Fruit fly (Drosophila melanogaster) whole organism, embryonic: ENCODE data around the gene CG16964.

ENCODE experiments used
- Antp ChIP-seq: fragments of 200-800 bp; sonication (Bioruptor generic); optimal IDR thresholded peaks from 3 replicates; lab custom pipeline; 2016; ENCODE audit warnings: missing biosample characterization, missing genetic modification characterization
- CG10267 ChIP-seq: fragments of 200-800 bp; sonication (Bioruptor generic); optimal IDR thresholded peaks from 2 replicates; lab custom pipeline; 2018; ENCODE audit warnings: missing biosample characterization, mild to moderate bottlenecking, missing genetic modification characterization, moderate library complexity
- CG10431 ChIP-seq: fragments of 200-800 bp; sonication (Bioruptor generic); optimal IDR thresholded peaks from 3 replicates; lab custom pipeline; 2018; ENCODE audit warnings: missing biosample characterization, mild to moderate bottlenecking, missing genetic modification characterization
- CG11398 ChIP-seq: fragments of 200-800 bp; sonication (Bioruptor generic); optimal IDR thresholded peaks from 2 replicates; lab custom pipeline; 2016; ENCODE audit warnings: missing biosample characterization, missing genetic modification characterization
- CG11696 ChIP-seq: fragments of 200-800 bp; sonication (Bioruptor generic); IDR thresholded peaks from 2 replicates; pipeline ENCODE4 v1.3.6; 2022; ENCODE audit warnings: missing biosample characterization, missing genetic modification characterization
- CG12744 ChIP-seq: fragments of 200-800 bp; sonication (Bioruptor generic); optimal IDR thresholded peaks from 2 replicates; lab custom pipeline; 2016; ENCODE audit warnings: missing biosample characterization, missing genetic modification characterization
- CG13123 ChIP-seq: fragments of 200-800 bp; sonication (Bioruptor generic); optimal IDR thresholded peaks from 2 replicates; lab custom pipeline; 2016; ENCODE audit warnings: missing biosample characterization, missing genetic modification characterization
- CG13894 ChIP-seq: fragments of 200-800 bp; sonication (Bioruptor generic); optimal IDR thresholded peaks from 3 replicates; lab custom pipeline; 2018; ENCODE audit warnings: missing biosample characterization, mild to moderate bottlenecking, missing genetic modification characterization, moderate library complexity
- CG15479 ChIP-seq: fragments of 200-800 bp; sonication (Bioruptor generic); optimal IDR thresholded peaks from 3 replicates; lab custom pipeline; 2019; ENCODE audit warnings: missing biosample characterization, mild to moderate bottlenecking, missing genetic modification characterization, moderate library complexity
- CG1602 ChIP-seq: fragments of 200-800 bp; sonication (Bioruptor generic); optimal IDR thresholded peaks from 3 replicates; lab custom pipeline; 2016; ENCODE audit warnings: missing biosample characterization, missing genetic modification characterization
- CG1647 ChIP-seq: fragments of 200-800 bp; sonication (Bioruptor generic); optimal IDR thresholded peaks from 3 replicates; lab custom pipeline; 2016; ENCODE audit warnings: missing biosample characterization, missing genetic modification characterization
- CG16815 ChIP-seq: fragments of 200-800 bp; sonication (Bioruptor generic); optimal IDR thresholded peaks from 3 replicates; lab custom pipeline; 2017; ENCODE audit warnings: missing biosample characterization, mild to moderate bottlenecking, missing genetic modification characterization
- CG17361 ChIP-seq: fragments of 200-800 bp; sonication (Bioruptor generic); IDR thresholded peaks from 3 replicates; pipeline ENCODE4 v1.3.6; 2022; ENCODE audit warnings: missing biosample characterization, missing genetic modification characterization
- CG1792 ChIP-seq: fragments of 200-800 bp; sonication (Bioruptor generic); optimal IDR thresholded peaks from 2 replicates; lab custom pipeline; 2016; ENCODE audit warnings: missing biosample characterization, missing genetic modification characterization
- CG18476 ChIP-seq: fragments of 200-800 bp; sonication (Bioruptor generic); optimal IDR thresholded peaks from 2 replicates; lab custom pipeline; 2016; ENCODE audit warnings: missing biosample characterization, mild to moderate bottlenecking, missing genetic modification characterization
- CG2120 ChIP-seq: fragments of 200-800 bp; sonication (Bioruptor generic); optimal IDR thresholded peaks from 3 replicates; lab custom pipeline; 2016; ENCODE audit warnings: missing biosample characterization, missing genetic modification characterization
- CG2129 ChIP-seq: fragments of 200-800 bp; sonication (Bioruptor generic); IDR thresholded peaks from 2 replicates; pipeline ENCODE4 v1.3.6; 2022; ENCODE audit warnings: missing biosample characterization, missing genetic modification characterization; ENCODE audit not compliant: partially characterized antibody
- CG4282 ChIP-seq: fragments of 200-800 bp; sonication (Bioruptor generic); optimal IDR thresholded peaks from 2 replicates; lab custom pipeline; 2016; ENCODE audit warnings: missing biosample characterization, missing genetic modification characterization
- CG4617 ChIP-seq: fragments of 200-800 bp; sonication (Bioruptor generic); optimal IDR thresholded peaks from 3 replicates; lab custom pipeline; 2016; ENCODE audit warnings: missing biosample characterization, missing genetic modification characterization, borderline replicate concordance
- CG6175 ChIP-seq: fragments of 200-800 bp; sonication (Bioruptor generic); IDR thresholded peaks from 3 replicates; pipeline ENCODE4 v1.3.6; 2022; ENCODE audit warnings: missing biosample characterization, missing genetic modification characterization
- CG6689 ChIP-seq: fragments of 200-800 bp; sonication (Bioruptor generic); IDR thresholded peaks from 2 replicates; pipeline ENCODE4 v1.3.6; 2022; ENCODE audit warnings: missing biosample characterization, missing genetic modification characterization
- CG6854 ChIP-seq: fragments of 200-800 bp; sonication (Bioruptor generic); optimal IDR thresholded peaks from 3 replicates; lab custom pipeline; 2017; ENCODE audit warnings: missing biosample characterization, mild to moderate bottlenecking, missing genetic modification characterization
- CG7357 ChIP-seq: fragments of 200-800 bp; sonication (Bioruptor generic); IDR thresholded peaks from 3 replicates; pipeline ENCODE4 v1.3.6; 2022; ENCODE audit warnings: missing biosample characterization, missing genetic modification characterization
- CG7987 ChIP-seq: fragments of 200-800 bp; sonication (Bioruptor generic); optimal IDR thresholded peaks from 2 replicates; lab custom pipeline; 2018; ENCODE audit warnings: missing biosample characterization, mild to moderate bottlenecking, missing genetic modification characterization, moderate library complexity
- CTCF ChIP-seq: fragments of 200-800 bp; sonication (Bioruptor generic); optimal IDR thresholded peaks from 2 replicates; lab custom pipeline; 2017; ENCODE audit warnings: missing biosample characterization, mild to moderate bottlenecking, missing genetic modification characterization, moderate library complexity
- Drgx ChIP-seq: fragments of 200-800 bp; sonication (Bioruptor generic); IDR thresholded peaks from 2 replicates; pipeline ENCODE4 v1.3.6; 2022; ENCODE audit warnings: missing biosample characterization, missing genetic modification characterization
- E2f2 ChIP-seq: fragments of 200-800 bp; sonication (Bioruptor generic); IDR thresholded peaks from 2 replicates; pipeline ENCODE4 v1.3.6; 2022; ENCODE audit warnings: missing biosample characterization, missing genetic modification characterization
- Ets97D ChIP-seq: fragments of 200-800 bp; sonication (Bioruptor generic); optimal IDR thresholded peaks from 3 replicates; lab custom pipeline; 2016; ENCODE audit warnings: missing biosample characterization, missing genetic modification characterization
- Hmx ChIP-seq: fragments of 200-800 bp; sonication (Bioruptor generic); optimal IDR thresholded peaks from 2 replicates; lab custom pipeline; 2016; ENCODE audit warnings: missing biosample characterization, missing genetic modification characterization
- Lim3 ChIP-seq: fragments of 200-800 bp; sonication (Bioruptor generic); IDR thresholded peaks from 2 replicates; pipeline ENCODE4 v1.3.6; 2022; ENCODE audit warnings: missing biosample characterization, missing genetic modification characterization
- Mad ChIP-seq: fragments of 200-800 bp; sonication (Bioruptor generic); optimal IDR thresholded peaks from 2 replicates; lab custom pipeline; 2016; ENCODE audit warnings: missing biosample characterization, missing genetic modification characterization
- Mes4 ChIP-seq: fragments of 200-800 bp; sonication (Bioruptor generic); optimal IDR thresholded peaks from 2 replicates; lab custom pipeline; 2016; ENCODE audit warnings: missing biosample characterization, missing genetic modification characterization
- NFAT ChIP-seq: fragments of 200-800 bp; sonication (Bioruptor generic); IDR thresholded peaks from 2 replicates; pipeline ENCODE4 v1.3.6; 2022; ENCODE audit warnings: missing biosample characterization, missing genetic modification characterization
- Oli ChIP-seq: fragments of 200-800 bp; sonication (Bioruptor generic); optimal IDR thresholded peaks from 2 replicates; lab custom pipeline; 2018; ENCODE audit warnings: missing biosample characterization, mild to moderate bottlenecking, missing genetic modification characterization, moderate library complexity
- Six4 ChIP-seq: fragments of 200-800 bp; sonication (Bioruptor generic); optimal IDR thresholded peaks from 2 replicates; lab custom pipeline; 2016; ENCODE audit warnings: missing biosample characterization, missing genetic modification characterization
- Usf ChIP-seq: fragments of 200-800 bp; sonication (Bioruptor generic); optimal IDR thresholded peaks from 2 replicates; lab custom pipeline; 2017; ENCODE audit warnings: missing genotype, missing biosample characterization, missing genetic modification characterization
- amos ChIP-seq: fragments of 200-800 bp; sonication (Bioruptor generic); IDR thresholded peaks from 2 replicates; pipeline ENCODE4 v1.3.6; 2022; ENCODE audit warnings: missing biosample characterization, missing genetic modification characterization; ENCODE audit not compliant: partially characterized antibody
- bowl ChIP-seq: fragments of 200-800 bp; sonication (Bioruptor generic); IDR thresholded peaks from 2 replicates; pipeline ENCODE4 v1.3.6; 2022; ENCODE audit warnings: missing biosample characterization, missing genetic modification characterization
- cg ChIP-seq: fragments of 200-800 bp; sonication (Bioruptor generic); optimal IDR thresholded peaks from 3 replicates; lab custom pipeline; 2019; ENCODE audit warnings: missing biosample characterization, mild to moderate bottlenecking, missing genetic modification characterization, moderate library complexity
- chm ChIP-seq: fragments of 200-800 bp; sonication (Bioruptor generic); IDR thresholded peaks from 2 replicates; pipeline ENCODE4 v1.3.6; 2022; ENCODE audit warnings: missing biosample characterization, missing genetic modification characterization
- dmrt11E ChIP-seq: fragments of 200-800 bp; sonication (Bioruptor generic); optimal IDR thresholded peaks from 3 replicates; lab custom pipeline; 2018; ENCODE audit warnings: missing biosample characterization, mild to moderate bottlenecking, missing genetic modification characterization, moderate library complexity
- lilli ChIP-seq: fragments of 200-800 bp; sonication (Bioruptor generic); optimal IDR thresholded peaks from 3 replicates; lab custom pipeline; 2016; ENCODE audit warnings: missing biosample characterization, missing genetic modification characterization
- mirr ChIP-seq: fragments of 200-800 bp; sonication (Bioruptor generic); optimal IDR thresholded peaks from 3 replicates; lab custom pipeline; 2018; ENCODE audit warnings: missing biosample characterization, mild to moderate bottlenecking, missing genetic modification characterization
- mld ChIP-seq: fragments of 200-800 bp; sonication (Bioruptor generic); IDR thresholded peaks from 3 replicates; pipeline ENCODE4 v1.3.6; 2022; ENCODE audit warnings: missing biosample characterization, missing genetic modification characterization; ENCODE audit not compliant: partially characterized antibody
- nau ChIP-seq: fragments of 200-800 bp; sonication (Bioruptor generic); optimal IDR thresholded peaks from 3 replicates; lab custom pipeline; 2017; ENCODE audit warnings: missing biosample characterization, mild to moderate bottlenecking, missing genetic modification characterization, missing genetic modification reagents
- nerfin-2 ChIP-seq: fragments of 200-800 bp; sonication (Bioruptor generic); IDR thresholded peaks from 2 replicates; pipeline ENCODE4 v1.3.6; 2022; ENCODE audit warnings: missing biosample characterization, missing genetic modification characterization; ENCODE audit not compliant: partially characterized antibody
- pb ChIP-seq: fragments of 200-800 bp; sonication (Bioruptor generic); optimal IDR thresholded peaks from 3 replicates; lab custom pipeline; 2016; ENCODE audit warnings: missing biosample characterization, missing genetic modification characterization
- run ChIP-seq: fragments of 200-800 bp; sonication (Bioruptor generic); optimal IDR thresholded peaks from 3 replicates; lab custom pipeline; 2018; ENCODE audit warnings: missing biosample characterization, mild to moderate bottlenecking, missing genetic modification characterization
- sisA ChIP-seq: fragments of 200-800 bp; sonication (Bioruptor generic); IDR thresholded peaks from 2 replicates; pipeline ENCODE4 v1.3.6; 2022; ENCODE audit warnings: missing biosample characterization, missing genetic modification characterization
- slp2 ChIP-seq: fragments of 200-800 bp; sonication (Bioruptor generic); optimal IDR thresholded peaks from 2 replicates; lab custom pipeline; 2016; ENCODE audit warnings: missing biosample characterization, missing genetic modification characterization
- tap ChIP-seq: fragments of 200-800 bp; optimal IDR thresholded peaks from 3 replicates; lab custom pipeline; 2019; ENCODE audit warnings: missing biosample characterization, mild to moderate bottlenecking, missing genetic modification characterization, moderate library complexity
- trh ChIP-seq: fragments of 200-800 bp; sonication (Bioruptor generic); optimal IDR thresholded peaks from 2 replicates; lab custom pipeline; 2016; ENCODE audit warnings: missing biosample characterization, missing genetic modification characterization

The CG16964 gene

DNA sequence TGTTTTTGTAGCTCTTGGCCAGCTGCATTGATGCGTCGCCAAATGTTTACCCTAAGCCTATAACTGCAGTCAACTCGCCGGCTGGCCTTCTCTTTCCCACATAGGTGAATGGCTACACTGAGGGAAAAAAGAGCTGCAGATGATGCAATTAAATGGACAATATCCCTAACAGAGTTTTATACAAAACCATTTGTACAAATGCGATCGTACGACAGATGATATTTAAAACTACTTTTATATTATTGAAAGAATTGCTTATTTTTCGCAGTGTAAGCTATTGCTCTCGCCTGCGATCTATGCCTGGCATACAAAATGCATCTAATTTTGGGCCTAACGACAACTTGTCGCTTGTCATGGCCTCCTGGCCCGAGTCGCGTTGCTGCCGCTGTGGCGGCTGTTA is 2.2 kb downstream of the CG16964 start (continued):
- no peak for TF ChIP-seq Mes4 (GFP tag; lab: Kevin White, UChicago)
- TF ChIP-seq CG12744 = no peak
- TF ChIP-seq CG13123 = no peak
- no peak for TF ChIP-seq cg (GFP tag; lab: Kevin White, UChicago)
- 0 out of 3 replicates have a peak, but pooled peaks have one; percentile 23 for TF ChIP-seq CG17361 (GFP tag; lab: Robert Waterston, UW)
- TF ChIP-seq pb = no peak
- no peak for TF ChIP-seq Hmx (GFP tag; lab: Kevin White, UChicago)
- TF ChIP-seq CG1792 (GFP tag; lab: Kevin White, UChicago) = no peak
- TF ChIP-seq run (tag; lab: Kevin White, UChicago) = no peak
- no peak for TF ChIP-seq CG10431 (GFP tag; lab: Kevin White, UChicago)
- TF ChIP-seq CG1647 (GFP tag; lab: Kevin White, UChicago) = no peak
- peak; percentile 94 for TF ChIP-seq Drgx (GFP tag; lab: Robert Waterston, UW)
- TF ChIP-seq bowl = no peak
- peak; percentile 54 for TF ChIP-seq CG11696 (GFP tag; lab: Robert Waterston, UW)
- 0 out of 2 replicates have a peak, but pooled peaks have one; percentile 9 for TF ChIP-seq amos
- no peak for TF ChIP-seq Lim3 (GFP tag; lab: Robert Waterston, UW)
- peak; percentile 0 for TF ChIP-seq CG16815 (GFP tag; lab: Kevin White, UChicago)
- no peak for TF ChIP-seq Six4 (GFP tag; lab: Kevin White, UChicago)
- 0 out of 2 replicates have a peak, but pooled peaks have one; percentile 36 for TF ChIP-seq chm
- TF ChIP-seq CG15479 = no peak
- no peak for TF ChIP-seq CTCF
- no peak for TF ChIP-seq Ets97D (GFP tag; lab: Kevin White, UChicago)
- no peak for TF ChIP-seq NFAT
- no peak for TF ChIP-seq slp2
- no peak for TF ChIP-seq CG4282
- no peak for TF ChIP-seq CG6854 (GFP tag; lab: Kevin White, UChicago)
- no peak for TF ChIP-seq mld (GFP tag; lab: Robert Waterston, UW)
- peak; percentile 56 for TF ChIP-seq sisA (GFP tag; lab: Robert Waterston, UW)
- TF ChIP-seq CG1602 = peak; percentile 18
- TF ChIP-seq Usf = peak; percentile 0
- peak; percentile 15 for TF ChIP-seq CG10267 (tag; lab: Kevin White, UChicago)
- no peak for TF ChIP-seq tap
- TF ChIP-seq CG6175 (GFP tag; lab: Robert Waterston, UW) = 0 out of 3 replicates have a peak, but pooled peaks have one; percentile 16
- no peak for TF ChIP-seq mirr (GFP tag; lab: Kevin White, UChicago)
- no peak for TF ChIP-seq CG7357 (GFP tag; lab: Robert Waterston, UW)
- TF ChIP-seq trh (GFP tag; lab: Kevin White, UChicago) = no peak
- TF ChIP-seq Antp = peak; percentile 23
- TF ChIP-seq CG18476 (GFP tag; lab: Kevin White, UChicago) = peak; percentile 10
- no peak for TF ChIP-seq nau (GFP tag; lab: Kevin White, UChicago)
- no peak for TF ChIP-seq CG11398 (GFP tag; lab: Kevin White, UChicago)
- TF ChIP-seq CG2129 (GFP tag; lab: Robert Waterston, UW) = no peak
- TF ChIP-seq Oli (tag; lab: Kevin White, UChicago) = peak; percentile 44
- TF ChIP-seq CG7987 (GFP tag; lab: Kevin White, UChicago) = no peak
- TF ChIP-seq dmrt11E (tag; lab: Kevin White, UChicago) = peak; percentile 73
- no peak for TF ChIP-seq CG2120 (GFP tag; lab: Kevin White, UChicago)
- no peak for TF ChIP-seq E2f2 (GFP tag; lab: Robert Waterston, UW)
- TF ChIP-seq lilli (GFP tag; lab: Kevin White, UChicago) = peak; percentile 16
- no peak for TF ChIP-seq CG4617 (GFP tag; lab: Kevin White, UChicago)
- TF ChIP-seq nerfin-2 (GFP tag; lab: Robert Waterston, UW) = no peak
- TF ChIP-seq Mad (GFP tag; lab: Kevin White, UChicago) = peak; percentile 14
- TF ChIP-seq CG6689 (GFP tag; lab: Robert Waterston, UW) = peak; percentile 56
- TF ChIP-seq CG13894 (tag; lab: Kevin White, UChicago) = no peak
